Worm (Caenorhabditis elegans): ENCODE measurements around the gene str-185.

DNA sequence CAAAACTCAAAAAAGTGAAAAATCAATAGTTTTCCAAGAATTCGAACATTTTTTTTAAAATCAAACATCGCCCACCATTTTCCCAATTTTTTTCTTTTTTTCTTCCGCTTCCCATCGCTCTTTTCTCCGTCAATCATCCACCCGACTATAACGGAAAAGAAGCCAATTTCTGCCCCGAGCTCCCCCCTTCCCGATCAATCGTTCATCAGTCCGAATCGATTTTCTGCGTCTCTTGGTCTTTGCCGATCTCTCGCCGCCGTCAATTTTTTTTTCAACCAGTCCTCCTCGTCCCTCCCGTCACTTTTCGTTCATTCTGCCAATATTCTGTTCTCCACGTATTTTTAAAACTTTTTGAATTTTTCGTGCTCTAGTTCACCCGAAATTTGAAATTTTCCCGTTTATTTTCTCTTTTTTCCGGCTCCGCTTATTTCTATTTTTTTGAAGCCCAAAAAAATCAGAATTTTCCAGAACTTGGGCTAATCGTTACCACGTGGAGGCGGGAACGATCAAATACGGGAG, 35.8 kb downstream of the str-185 start, which contains the start of gene ell-1:
- no peak for TF ChIP-seq ceh-27 (GFP tag; optimal IDR thresholded peaks at IDR 0.05)
- no peak for TF ChIP-seq egrh-3 (GFP tag; IDR thresholded peaks at IDR 0.05)
- no peak for TF ChIP-seq zim-3 (tag; optimal IDR thresholded peaks at IDR 0.05)
- no peak for TF ChIP-seq snpc-4 (GFP tag; optimal IDR thresholded peaks at IDR 0.05)
- TF ChIP-seq snpc-4 (tag; optimal IDR thresholded peaks at IDR 0.05), result no peak
- no peak for TF ChIP-seq T26A5.8 (tag; optimal IDR thresholded peaks at IDR 0.05)
- no peak for TF ChIP-seq ztf-25 (GFP tag; IDR thresholded peaks at IDR 0.05)
- no peak for TF ChIP-seq C17E4.6 (GFP tag; IDR thresholded peaks at IDR 0.05)
- TF ChIP-seq ama-1 (optimal IDR thresholded peaks at IDR 0.05), result no peak
- no peak for TF ChIP-seq ama-1 (GFP tag; optimal IDR thresholded peaks at IDR 0.05)
- no peak for TF ChIP-seq B0019.2 (GFP tag; conservative IDR thresholded peaks at IDR 0.05)
